Fruit fly (Drosophila melanogaster) whole organism, wandering third instar larva: Measurements from ENCODE around the gene ssp2.

Source experiments
- Abd-B ChIP-seq: fragments of >200 bp; optimal IDR thresholded peaks from 2 replicates; lab custom pipeline; 2017; ENCODE audit warnings: missing biosample characterization, missing genetic modification characterization
- CG32264 ChIP-seq: fragments of 200-800 bp; sonication (Bioruptor generic); optimal IDR thresholded peaks from 2 replicates; lab custom pipeline; 2016; ENCODE audit warnings: missing biosample characterization, missing genetic modification characterization
- CrebA ChIP-seq: fragments of 200-800 bp; sonication (Bioruptor generic); optimal IDR thresholded peaks from 2 replicates; lab custom pipeline; 2016; ENCODE audit warnings: missing biosample characterization, mild to moderate bottlenecking, missing genetic modification characterization, borderline replicate concordance
- Dfd ChIP-seq: fragments of >200 bp; optimal IDR thresholded peaks from 2 replicates; lab custom pipeline; 2017; ENCODE audit warnings: missing biosample characterization, missing genetic modification characterization
- Dif ChIP-seq: fragments of 200-275, 200-300 bp; sonication (Bioruptor generic); optimal IDR thresholded peaks from 2 replicates; lab custom pipeline; 2018; ENCODE audit warnings: missing biosample characterization, missing genetic modification characterization; ENCODE audit not compliant: partially characterized antibody
- GATAd ChIP-seq: sonication (Bioruptor generic); optimal IDR thresholded peaks from 2 replicates; lab custom pipeline; 2016; ENCODE audit warnings: missing biosample characterization, missing genetic modification characterization
- HLH106 ChIP-seq: fragments of 200-800 bp; optimal IDR thresholded peaks from 3 replicates; lab custom pipeline; 2019; ENCODE audit warnings: missing biosample characterization, mild to moderate bottlenecking, missing genetic modification characterization, moderate library complexity
- Hnf4 ChIP-seq: fragments of 200-800 bp; sonication (Bioruptor generic); optimal IDR thresholded peaks from 2 replicates; lab custom pipeline; 2016; ENCODE audit warnings: missing biosample characterization, mild to moderate bottlenecking, missing genetic modification characterization
- Hr83 ChIP-seq: fragments of 200-300 bp; sonication (Bioruptor generic); optimal IDR thresholded peaks from 2 replicates; lab custom pipeline; 2016; ENCODE audit warnings: missing biosample characterization, mild to moderate bottlenecking, missing genetic modification characterization, moderate library complexity; ENCODE audit not compliant: poor library complexity, severe bottlenecking
- Jra ChIP-seq: sonication (Bioruptor generic); optimal IDR thresholded peaks from 2 replicates; lab custom pipeline; 2016; ENCODE audit warnings: missing biosample characterization, missing genetic modification characterization
- Mio ChIP-seq: sonication (Bioruptor generic); optimal IDR thresholded peaks from 2 replicates; lab custom pipeline; 2016; ENCODE audit warnings: missing biosample characterization, missing genetic modification characterization
- Myc ChIP-seq: fragments of >200 bp; optimal IDR thresholded peaks from 2 replicates; lab custom pipeline; 2017
- N ChIP-seq: fragments of >200 bp; optimal IDR thresholded peaks from 2 replicates; lab custom pipeline; 2018; ENCODE audit warnings: missing biosample characterization, missing external identifiers, missing genetic modification characterization
- OdsH ChIP-seq: fragments of 200-800 bp; sonication (Bioruptor generic); optimal IDR thresholded peaks from 2 replicates; lab custom pipeline; 2016; ENCODE audit warnings: missing biosample characterization, mild to moderate bottlenecking, missing genetic modification characterization
- Rel ChIP-seq, 2 experiments: fragments of 200-800 bp; sonication (Bioruptor generic) in 1 of 2; optimal IDR thresholded peaks; 2 replicates in 1 of 2; 3 replicates in 1 of 2; lab custom pipeline; 2016 to 2019; ENCODE audit warnings: mild to moderate bottlenecking in 2 of 2, missing biosample characterization in 2 of 2, missing genetic modification characterization in 2 of 2, moderate library complexity in 1 of 2
- Sp1 ChIP-seq: fragments of 200-800 bp; sonication (Bioruptor generic); optimal IDR thresholded peaks from 3 replicates; lab custom pipeline; 2019; ENCODE audit warnings: missing biosample characterization, mild to moderate bottlenecking, missing genetic modification characterization, moderate library complexity
- Vsx2 ChIP-seq: fragments of 200-300, 225-300 bp; sonication (Bioruptor generic); optimal IDR thresholded peaks from 2 replicates; lab custom pipeline; 2018; ENCODE audit warnings: missing biosample characterization, missing genetic modification characterization; ENCODE audit not compliant: partially characterized antibody
- br ChIP-seq: fragments of 200-800 bp; sonication (Bioruptor generic); optimal IDR thresholded peaks from 2 replicates; lab custom pipeline; 2016; ENCODE audit warnings: missing biosample characterization, missing genetic modification characterization
- brk ChIP-seq: fragments of 200-800 bp; sonication (Bioruptor generic); optimal IDR thresholded peaks from 2 replicates; lab custom pipeline; 2016; ENCODE audit warnings: missing biosample characterization, mild to moderate bottlenecking, missing genetic modification characterization
- dl ChIP-seq, 2 experiments: fragments of 175-275, 200-275 bp in 1 of 2; fragments of 200-275 bp in 1 of 2; sonication (Bioruptor generic); optimal IDR thresholded peaks; lab custom pipeline; 2018; ENCODE audit warnings: mild to moderate bottlenecking in 2 of 2, missing biosample characterization in 2 of 2, missing genetic modification characterization in 2 of 2, moderate library complexity in 2 of 2; ENCODE audit not compliant: partially characterized antibody in 2 of 2, insufficient read depth in 1 of 2
- dmrt93B ChIP-seq: fragments of 200-800 bp; sonication (Bioruptor generic); optimal IDR thresholded peaks from 2 replicates; lab custom pipeline; 2018; ENCODE audit warnings: missing biosample characterization, mild to moderate bottlenecking, missing genetic modification characterization
- dsf ChIP-seq: sonication (Bioruptor generic); optimal IDR thresholded peaks from 2 replicates; lab custom pipeline; 2016; ENCODE audit warnings: missing biosample characterization, missing genetic modification characterization, borderline replicate concordance
- ey ChIP-seq: fragments of 200-800 bp; sonication (Bioruptor generic); optimal IDR thresholded peaks from 2 replicates; lab custom pipeline; 2016; ENCODE audit warnings: missing biosample characterization, missing genetic modification characterization
- foxo ChIP-seq, 2 experiments: fragments of 200-800 bp; sonication (Bioruptor generic); optimal IDR thresholded peaks; 2 replicates in 1 of 2; 3 replicates in 1 of 2; lab custom pipeline; 2016 to 2017; ENCODE audit warnings: missing biosample characterization in 2 of 2, missing genetic modification characterization in 2 of 2
- fru ChIP-seq: fragments of 200-800 bp; sonication (Bioruptor generic); optimal IDR thresholded peaks from 3 replicates; lab custom pipeline; 2016; ENCODE audit warnings: missing biosample characterization, mild to moderate bottlenecking, missing genetic modification characterization
- h ChIP-seq: fragments of 200-800 bp; sonication (Bioruptor generic); optimal IDR thresholded peaks from 3 replicates; lab custom pipeline; 2016; ENCODE audit warnings: missing biosample characterization, mild to moderate bottlenecking, missing genetic modification characterization
- jim ChIP-seq: fragments of 175-275, 200-325 bp; sonication (Bioruptor generic); optimal IDR thresholded peaks from 2 replicates; lab custom pipeline; 2016; ENCODE audit warnings: missing biosample characterization, mild to moderate bottlenecking, missing genetic modification characterization
- lola ChIP-seq: fragments of >200 bp; optimal IDR thresholded peaks from 2 replicates; lab custom pipeline; 2017; ENCODE audit warnings: missing biosample characterization, missing genetic modification characterization
- pan ChIP-seq: fragments of >200 bp; optimal IDR thresholded peaks from 2 replicates; lab custom pipeline; 2017
- psq ChIP-seq: fragments of 200-800 bp; sonication (Bioruptor generic); optimal IDR thresholded peaks from 3 replicates; lab custom pipeline; 2017; ENCODE audit warnings: missing biosample characterization, mild to moderate bottlenecking, missing genetic modification characterization, moderate library complexity
- rgr ChIP-seq: fragments of 200-800 bp; sonication (Bioruptor generic); optimal IDR thresholded peaks from 3 replicates; lab custom pipeline; 2016; ENCODE audit warnings: missing biosample characterization, mild to moderate bottlenecking, missing genetic modification characterization
- sage ChIP-seq: fragments of 200-800 bp; sonication (Bioruptor generic); optimal IDR thresholded peaks from 2 replicates; lab custom pipeline; 2016; ENCODE audit warnings: missing biosample characterization, mild to moderate bottlenecking, missing genetic modification characterization
- sv ChIP-seq: fragments of 200-800 bp; sonication (Bioruptor generic); optimal IDR thresholded peaks from 3 replicates; lab custom pipeline; 2016; ENCODE audit warnings: missing biosample characterization, missing genetic modification characterization
- tai ChIP-seq: sonication (Bioruptor generic); optimal IDR thresholded peaks from 2 replicates; lab custom pipeline; 2016; ENCODE audit warnings: missing biosample characterization, missing genetic modification characterization
- usp ChIP-seq: fragments of >200 bp; optimal IDR thresholded peaks from 2 replicates; lab custom pipeline; 2017; ENCODE audit warnings: missing biosample characterization, missing genetic modification characterization
- woc ChIP-seq: sonication (Bioruptor generic); optimal IDR thresholded peaks from 2 replicates; lab custom pipeline; 2016; ENCODE audit warnings: missing biosample characterization, mild to moderate bottlenecking, missing genetic modification characterization

ssp2 gene

DNA sequence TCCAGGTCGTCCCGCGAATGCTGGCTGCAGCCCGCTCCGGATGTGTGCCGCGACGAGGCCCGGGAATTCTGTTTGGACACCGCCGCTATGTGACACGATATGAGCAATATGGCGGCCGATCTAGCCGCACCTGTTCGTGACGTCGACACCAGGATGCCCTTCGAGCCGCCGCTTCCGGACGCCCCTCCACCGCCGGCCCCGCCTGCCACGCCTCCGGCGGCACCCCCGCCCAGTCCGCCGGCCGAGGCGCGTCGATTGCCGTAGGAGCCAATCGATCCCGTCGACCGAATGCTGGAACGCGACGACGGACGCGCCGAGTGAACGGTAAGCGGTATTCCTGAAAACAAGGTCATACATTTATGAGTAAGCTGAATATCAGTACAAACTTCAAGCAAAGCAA, 17.5 kb downstream of the ssp2 start:
- TF ChIP-seq Rel (GFP tag; optimal IDR thresholded peaks at IDR 0.05; lab: Kevin White, UChicago) (no peak), Rel (tag; optimal IDR thresholded peaks at IDR 0.05; lab: Kevin White, UChicago) (no peak), Dfd (GFP tag; lab: Kevin White, UChicago) (peak; percentile 99), lola (no peak)

DNA sequence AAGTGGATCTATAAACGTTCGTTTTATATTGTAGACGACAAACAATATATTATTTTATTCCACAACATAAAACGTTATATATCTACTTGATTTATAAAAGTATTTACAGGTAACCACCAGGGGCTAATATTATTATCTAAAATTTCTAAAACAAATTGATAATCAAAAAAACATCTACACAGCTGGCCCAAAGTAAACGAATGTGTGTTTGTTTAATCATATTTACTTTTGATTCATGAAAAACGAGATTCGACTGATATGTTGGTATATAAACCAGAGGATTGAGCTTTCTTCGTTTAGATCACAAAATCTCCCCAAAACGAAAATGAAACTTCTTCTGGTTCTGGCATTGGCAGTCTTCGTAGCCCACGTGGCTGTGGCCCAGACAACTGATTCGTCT, 21.3 kb downstream of the ssp2 start, which contains the start of gene CG17362:
TSS of gene CG17362 (plus strand) at position 291 of the 400 bp plus-strand sequence.
- TF ChIP-seq Mio (GFP tag; lab: Kevin White, UChicago) (no peak), Abd-B (no peak), Hnf4 (no peak), Hr83 (GFP tag; lab: Kevin White, UChicago) (no peak)

DNA sequence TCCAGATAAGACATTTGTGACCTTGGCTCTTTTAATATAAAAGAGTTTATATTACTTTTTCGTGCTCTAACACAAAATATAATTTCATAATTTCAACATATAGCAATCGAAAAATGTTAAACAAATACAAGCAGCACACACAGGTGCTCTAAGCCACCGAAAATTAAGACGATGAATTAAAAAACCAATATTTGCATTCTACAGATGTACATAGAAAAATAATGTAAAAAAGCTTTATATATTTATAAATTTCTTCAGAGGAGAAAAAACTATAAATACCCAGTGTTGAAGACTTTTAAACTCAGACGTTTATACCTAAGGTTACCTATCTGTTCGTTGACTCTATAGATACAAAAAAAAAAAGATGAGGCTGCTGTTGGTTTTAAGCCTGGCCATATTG, 22.6 kb downstream of the ssp2 start, which contains the start of gene CG9040:
TSS of gene CG9040 (plus strand) at position 301 of the 400 bp plus-strand sequence.
- TF ChIP-seq sage (GFP tag; lab: Kevin White, UChicago) (no peak), OdsH (GFP tag; lab: Kevin White, UChicago) (no peak), fru (no peak), N (no peak), Vsx2 (GFP tag; lab: Kevin White, UChicago) (no peak), Jra (GFP tag; lab: Kevin White, UChicago) (no peak), lola (no peak), Myc (no peak), tai (no peak), usp (GFP tag; lab: Kevin White, UChicago) (no peak), ey (GFP tag; lab: Kevin White, UChicago) (no peak), CG32264 (GFP tag; lab: Kevin White, UChicago) (no peak), pan (lab: Kevin White, UChicago) (no peak), dmrt93B (no peak), Dif (no peak), brk (GFP tag; lab: Kevin White, UChicago) (no peak), sv (no peak), jim (GFP tag; lab: Kevin White, UChicago) (no peak)
- TF ChIP-seq, all 38 proteins: peak for 0

DNA sequence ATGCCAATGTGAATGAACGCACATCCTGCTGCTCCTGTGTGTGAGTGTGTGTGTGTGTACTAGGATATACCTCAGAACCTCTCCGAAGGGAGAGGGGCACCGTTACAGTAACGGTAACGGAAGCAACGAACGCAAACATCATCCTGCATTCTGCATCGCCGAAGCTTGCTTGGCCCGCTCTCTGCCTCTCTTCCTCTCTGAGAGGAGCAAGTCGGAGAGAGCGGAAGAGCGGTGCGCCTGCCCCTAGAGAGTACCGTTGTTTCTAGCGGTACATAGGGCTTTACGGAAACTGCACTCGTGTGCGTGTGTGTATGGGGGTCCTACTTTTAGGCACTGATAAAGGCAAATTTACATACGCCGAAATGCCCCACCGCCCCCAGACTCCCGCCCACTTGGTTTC, 26.3 kb downstream of the ssp2 start:
- TF ChIP-seq pan (lab: Kevin White, UChicago) (no peak), Vsx2 (GFP tag; lab: Kevin White, UChicago) (no peak), usp (GFP tag; lab: Kevin White, UChicago) (no peak), Jra (GFP tag; lab: Kevin White, UChicago) (no peak), Hr83 (GFP tag; lab: Kevin White, UChicago) (no peak), Dif (peak; percentile 26), fru (no peak), dl (GFP tag; optimal IDR thresholded peaks at IDR 0.05; lab: Kevin White, UChicago; ENCODE audit: insufficient read depth in 1 of 2, partially characterized antibody in 2 of 2) (no peak)

DNA sequence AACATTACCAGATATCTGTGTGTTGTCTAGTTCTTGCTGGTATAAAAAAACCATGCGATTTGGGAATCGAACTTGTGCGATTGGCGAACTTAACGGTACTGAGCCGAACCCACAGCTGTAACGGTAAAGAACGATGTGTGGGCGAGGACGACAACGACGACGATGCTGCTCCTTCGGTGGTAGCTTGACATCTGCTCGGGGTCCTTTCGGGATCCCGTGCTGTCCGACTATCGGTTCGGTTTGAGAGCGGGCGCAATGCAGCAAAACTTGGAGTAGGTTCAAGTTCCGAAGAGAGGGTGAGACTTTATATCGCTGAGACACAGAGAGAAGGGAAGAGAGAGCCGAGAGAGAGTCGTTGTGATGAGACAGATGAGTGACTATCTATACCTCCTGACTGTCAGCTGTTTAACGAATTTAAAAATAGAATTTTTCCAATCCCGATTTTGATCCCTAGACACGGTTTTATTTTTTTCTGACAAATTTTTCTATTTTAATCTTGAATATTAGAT, 28.3 kb downstream of the ssp2 start, which contains the start of gene CG17364:
TSS of gene CG17364 (minus strand) at position 168 of the 509 bp plus-strand sequence.
- TF ChIP-seq GATAd (GFP tag; lab: Kevin White, UChicago) = no peak
- TF ChIP-seq dsf (GFP tag; lab: Kevin White, UChicago) = no peak
- no peak for TF ChIP-seq fru
- TF ChIP-seq tai = no peak
- TF ChIP-seq psq = no peak
- TF ChIP-seq, all 38 proteins: peak for 0

DNA sequence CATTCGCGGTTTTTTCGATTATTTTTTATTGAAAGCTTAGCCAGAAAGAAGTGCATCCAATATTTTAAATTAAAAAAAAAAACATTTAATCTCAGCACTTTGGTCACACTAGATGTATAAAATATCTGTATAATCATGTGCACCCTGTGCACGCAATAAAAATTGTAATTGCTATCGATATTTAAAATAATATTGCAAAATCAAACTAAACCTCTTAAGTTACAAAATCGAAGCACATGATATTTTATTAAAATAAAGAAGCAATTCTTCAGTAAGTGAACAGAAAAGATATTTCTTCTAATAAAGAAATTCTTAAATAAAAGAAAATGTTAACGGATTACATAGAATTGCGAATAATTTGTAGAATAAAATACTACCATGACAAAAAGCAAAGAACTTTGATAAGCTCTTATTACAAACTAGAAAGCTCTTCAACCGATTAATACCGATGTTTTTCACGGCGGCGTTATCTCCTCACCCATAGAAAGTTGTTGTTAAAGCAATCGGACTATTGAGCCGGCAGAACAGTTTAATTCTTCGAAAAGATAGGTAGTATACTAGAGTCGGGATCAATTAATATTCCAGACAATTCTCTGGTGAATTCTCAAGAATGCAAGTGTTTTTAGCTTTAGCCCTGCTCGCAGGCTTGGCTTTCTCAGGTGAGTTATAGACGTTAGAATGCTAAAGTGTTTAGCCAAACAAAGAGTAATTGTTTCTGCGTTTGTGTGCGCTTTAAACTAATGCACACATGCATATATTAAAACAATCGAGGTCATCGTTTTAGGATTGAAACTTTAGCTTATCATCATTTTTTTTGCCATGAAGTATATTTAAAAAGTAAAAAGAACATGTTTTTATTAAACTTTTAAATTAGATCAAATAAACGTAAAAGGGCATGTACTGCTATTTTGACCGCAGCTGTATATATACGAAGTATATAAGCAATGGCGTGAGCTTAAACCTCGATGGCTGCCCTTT, 29.0 kb downstream of the ssp2 start, which contains the start of gene CtsK1:
TSS of gene CtsK1 (plus strand) at position 490 of the 978 bp plus-strand sequence.
- TF ChIP-seq OdsH (GFP tag; lab: Kevin White, UChicago) = peak; percentile 70
- TF ChIP-seq HLH106 (tag; lab: Kevin White, UChicago) = peak; percentile 68
- no peak for TF ChIP-seq CrebA
- peak; percentile 68 for TF ChIP-seq ey (GFP tag; lab: Kevin White, UChicago)
- peak in 1 of 2 experiments; percentile 73 for TF ChIP-seq foxo (GFP tag; optimal IDR thresholded peaks at IDR 0.05; lab: Kevin White, UChicago)
- TF ChIP-seq Rel (GFP tag; optimal IDR thresholded peaks at IDR 0.05; lab: Kevin White, UChicago) = no peak
- TF ChIP-seq Rel (tag; optimal IDR thresholded peaks at IDR 0.05; lab: Kevin White, UChicago) = no peak
- TF ChIP-seq Sp1 (GFP tag; lab: Kevin White, UChicago) = peak; percentile 53
- TF ChIP-seq psq = peak; percentile 61
- peak; percentile 66 for TF ChIP-seq rgr
- peak; percentile 68 for TF ChIP-seq fru
- TF ChIP-seq dl (GFP tag; optimal IDR thresholded peaks at IDR 0.05; lab: Kevin White, UChicago; ENCODE audit: insufficient read depth in 1 of 2, partially characterized antibody in 2 of 2) = no peak
- no peak for TF ChIP-seq Hr83 (GFP tag; lab: Kevin White, UChicago)
- no peak for TF ChIP-seq lola
- TF ChIP-seq sv = no peak
- no peak for TF ChIP-seq sage (GFP tag; lab: Kevin White, UChicago)
- peak; percentile 27 for TF ChIP-seq woc (GFP tag; lab: Kevin White, UChicago)
- peak; percentile 14 for TF ChIP-seq br (GFP tag; lab: Kevin White, UChicago)
- peak; percentile 64 for TF ChIP-seq h
